Worm (Caenorhabditis elegans) whole organism, L4 larva: Measurements from ENCODE around the gene mihp-2.
"Not testable (repeated sequence)": the region's sequence is repeated elsewhere in the genome, so short reads cannot be mapped to it uniquely, and the experiment has no call there.

Experiments used
- R02D3.7 ChIP-seq: fragments of 150-350 bp; sonication (generic microtip); optimal IDR thresholded peaks from 3 replicates; lab custom pipeline; 2014; ENCODE audit warnings: missing biosample characterization, missing genetic modification characterization
- aly-2 ChIP-seq: sonication (generic microtip); optimal IDR thresholded peaks from 2 replicates; lab custom pipeline; 2018; ENCODE audit warnings: missing biosample characterization, missing genetic modification characterization
- ama-1 ChIP-seq: fragments of 150-350 bp; optimal IDR thresholded peaks from 2 replicates; lab custom pipeline; 2014; ENCODE audit warnings: inconsistent platforms, mixed read lengths
- ceh-62 ChIP-seq: sonication (generic microtip); optimal IDR thresholded peaks from 2 replicates; lab custom pipeline; 2017; ENCODE audit warnings: missing biosample characterization, missing genetic modification characterization
- ceh-82 ChIP-seq: sonication (generic microtip); optimal IDR thresholded peaks from 2 replicates; lab custom pipeline; 2017; ENCODE audit warnings: missing biosample characterization, missing genetic modification characterization
- ces-1 ChIP-seq: fragments of 150-350 bp; sonication (generic microtip); optimal IDR thresholded peaks from 4 replicates; lab custom pipeline; 2014; ENCODE audit warnings: missing biosample characterization, missing genetic modification reagents, missing genetic modification characterization
- egl-27 ChIP-seq: sonication (generic microtip); optimal IDR thresholded peaks from 3 replicates; lab custom pipeline; 2017; ENCODE audit warnings: missing biosample characterization, missing genetic modification reagents, missing genetic modification characterization
- hmg-1.1 ChIP-seq: fragments of 200-800 bp; sonication (Bioruptor generic); IDR thresholded peaks from 2 replicates; pipeline ENCODE4 v1.3.6; 2022; ENCODE audit warnings: missing genetic modification reagents, missing genetic modification characterization, missing compliant biosample characterization
- lsy-2 ChIP-seq, 2 experiments: fragments of 150-350 bp in 1 of 2; sonication (generic microtip) in 1 of 2; optimal IDR thresholded peaks; 2 replicates each; lab custom pipeline; 2014 to 2017; ENCODE audit warnings: missing biosample characterization in 2 of 2, missing genetic modification characterization in 2 of 2
- nhr-28 ChIP-seq: fragments of 150-350 bp; optimal IDR thresholded peaks from 2 replicates; lab custom pipeline; 2014; ENCODE audit warnings: missing biosample characterization, missing genetic modification characterization
- nhr-77 ChIP-seq: fragments of 150-350 bp; optimal IDR thresholded peaks from 2 replicates; lab custom pipeline; 2014; ENCODE audit warnings: missing biosample characterization, missing genetic modification characterization
- tra-1 ChIP-seq: fragments of 200-800 bp; sonication (Bioruptor generic); IDR thresholded peaks from 2 replicates; pipeline ENCODE4 v1.3.6; 2022; ENCODE audit warnings: missing genetic modification reagents, missing genetic modification characterization, missing compliant biosample characterization
- zag-1 ChIP-seq: fragments of 150-350 bp; optimal IDR thresholded peaks from 2 replicates; lab custom pipeline; 2014; ENCODE audit warnings: missing biosample characterization, missing genetic modification characterization

DNA sequence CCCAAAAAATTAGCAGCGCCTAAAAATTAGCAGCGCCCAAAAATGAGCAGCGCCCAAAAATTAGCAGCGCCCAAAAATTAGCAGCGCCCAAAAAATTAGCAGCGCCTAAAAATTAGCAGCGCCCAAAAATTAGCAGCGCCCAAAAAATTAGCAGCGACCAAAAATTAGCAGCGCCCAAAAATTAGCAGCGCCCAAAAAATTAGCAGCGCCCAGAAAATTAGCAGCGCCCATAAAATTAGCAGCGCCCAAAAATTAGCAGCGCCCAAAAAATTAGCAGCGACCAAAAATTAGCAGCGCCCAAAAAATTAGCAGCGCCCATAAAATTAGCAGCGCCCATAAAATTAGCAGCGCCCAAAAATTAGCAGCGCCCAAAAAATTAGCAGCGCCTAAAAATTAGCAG lies 20.6 kb upstream of the mihp-2 start:
- not testable (repeated sequence) for TF ChIP-seq lsy-2 (tag; optimal IDR thresholded peaks at IDR 0.05; lab: Kevin White, UChicago); tra-1 (GFP tag; lab: Robert Waterston, UW); ama-1 (lab: Kevin White, UChicago); ceh-62 (tag; lab: Kevin White, UChicago); hmg-1.1 (GFP tag; lab: Robert Waterston, UW); aly-2 (tag; lab: Kevin White, UChicago); egl-27; zag-1 (tag; lab: Kevin White, UChicago); ces-1 (GFP tag; lab: Kevin White, UChicago); ceh-82 (tag; lab: Kevin White, UChicago); nhr-28 (tag; lab: Kevin White, UChicago); nhr-77 (tag; lab: Kevin White, UChicago); R02D3.7 (tag; lab: Kevin White, UChicago)
